Worm (Caenorhabditis elegans) whole organism, L1 larva: ENCODE results near the gene nlp-50.

Experiments used
- alr-1 ChIP-seq: fragments of 200-800 bp; sonication (Bioruptor generic); optimal IDR thresholded peaks from 2 replicates; lab custom pipeline; 2018; ENCODE audit warnings: borderline replicate concordance, mild to moderate bottlenecking, missing genetic modification characterization, missing compliant biosample characterization
- blmp-1 ChIP-seq: fragments of 150-350 bp; optimal IDR thresholded peaks from 2 replicates; lab custom pipeline; 2014; ENCODE audit warnings: missing biosample characterization, missing genetic modification characterization
- ceh-82 ChIP-seq, 3 experiments: fragments of 150-350 bp in 1 of 3; sonication (generic microtip) in 2 of 3; optimal IDR thresholded peaks; 2 replicates each; lab custom pipeline; 2014 to 2017; ENCODE audit warnings: missing biosample characterization in 3 of 3, missing genetic modification characterization in 3 of 3
- ces-1 ChIP-seq: fragments of 150-350 bp; optimal IDR thresholded peaks from 2 replicates; lab custom pipeline; 2014; ENCODE audit warnings: missing biosample characterization, missing genetic modification reagents, missing genetic modification characterization
- dpl-1 ChIP-seq, 3 experiments: fragments of 150-350 bp in 2 of 3; sonication (generic microtip) in 1 of 3; optimal IDR thresholded peaks; 2 replicates each; lab custom pipeline; 2014 to 2017; ENCODE audit warnings: missing biosample characterization in 3 of 3, missing genetic modification characterization in 3 of 3, missing genetic modification reagents in 3 of 3
- dsc-1 ChIP-seq: sonication (generic microtip); optimal IDR thresholded peaks from 2 replicates; lab custom pipeline; 2016; ENCODE audit warnings: mild to moderate bottlenecking, missing genetic modification characterization, missing compliant biosample characterization
- efl-1 ChIP-seq, 4 experiments: fragments of 150-350 bp; optimal IDR thresholded peaks in 3 of 4; peaks in 1 of 4; 1 replicate in 1 of 4; 2 replicates in 3 of 4; lab custom pipeline; 2014; ENCODE audit warnings: missing biosample characterization in 2 of 4, missing genetic modification characterization in 2 of 4, missing genetic modification reagents in 2 of 4
- efl-3 ChIP-seq: fragments of 200-800 bp; sonication (Bioruptor generic); optimal IDR thresholded peaks from 2 replicates; lab custom pipeline; 2018; ENCODE audit warnings: mild to moderate bottlenecking, missing genetic modification characterization, missing compliant biosample characterization
- egl-13 ChIP-seq: sonication (generic microtip); optimal IDR thresholded peaks from 2 replicates; lab custom pipeline; 2016; ENCODE audit warnings: missing genotype, missing genetic modification reagents, missing genetic modification characterization, missing compliant biosample characterization
- egl-27 ChIP-seq, 2 experiments: fragments of 150-350 bp in 1 of 2; sonication (generic microtip); optimal IDR thresholded peaks; 3 replicates each; lab custom pipeline; 2017 to 2018; ENCODE audit warnings: missing biosample characterization in 2 of 2, missing genetic modification characterization in 2 of 2, missing genetic modification reagents in 2 of 2
- elt-2 ChIP-seq: sonication (generic microtip); optimal IDR thresholded peaks from 2 replicates; lab custom pipeline; 2016; ENCODE audit warnings: missing genetic modification characterization, mild to moderate bottlenecking, inconsistent platforms, missing compliant biosample characterization, missing genetic modification reagents
- elt-3 ChIP-seq, 6 experiments: fragments of 150-350 bp in 1 of 6; sonication (generic microtip); optimal IDR thresholded peaks; 2 replicates each; lab custom pipeline; 2017 to 2018; ENCODE audit warnings: missing biosample characterization in 6 of 6, missing genetic modification characterization in 6 of 6, inconsistent platforms in 1 of 6
- fkh-8 ChIP-seq: sonication (generic microtip); optimal IDR thresholded peaks from 2 replicates; lab custom pipeline; 2016; ENCODE audit warnings: mild to moderate bottlenecking, missing genetic modification characterization, missing compliant biosample characterization
- hlh-17 ChIP-seq: fragments of 200-800 bp; sonication (Bioruptor generic); optimal IDR thresholded peaks from 2 replicates; lab custom pipeline; 2018; ENCODE audit warnings: missing genetic modification characterization, mild to moderate bottlenecking, missing compliant biosample characterization, moderate library complexity, borderline replicate concordance
- hlh-4 ChIP-seq: sonication (generic microtip); optimal IDR thresholded peaks from 2 replicates; lab custom pipeline; 2016; ENCODE audit warnings: mild to moderate bottlenecking, missing genetic modification characterization, missing compliant biosample characterization
- irx-1 ChIP-seq: sonication (generic microtip); optimal IDR thresholded peaks from 2 replicates; lab custom pipeline; 2016; ENCODE audit warnings: missing genetic modification characterization, missing compliant biosample characterization
- jun-1 ChIP-seq: fragments of 150-350 bp; optimal IDR thresholded peaks from 2 replicates; lab custom pipeline; 2014; ENCODE audit warnings: missing biosample characterization, missing genetic modification reagents, missing genetic modification characterization
- lin-13 ChIP-seq: fragments of 150-350 bp; optimal IDR thresholded peaks from 2 replicates; lab custom pipeline; 2014; ENCODE audit warnings: missing biosample characterization, missing genetic modification reagents, missing genetic modification characterization
- lin-14 ChIP-seq: fragments of 200-800 bp; sonication (Bioruptor generic); optimal IDR thresholded peaks from 2 replicates; lab custom pipeline; 2018; ENCODE audit warnings: mild to moderate bottlenecking, missing genetic modification characterization, moderate library complexity, missing compliant biosample characterization
- lin-35 ChIP-seq, 2 experiments: fragments of 150-350 bp; optimal IDR thresholded peaks; 2 replicates each; lab custom pipeline; 2014; ENCODE audit warnings: missing biosample characterization in 2 of 2, missing genetic modification characterization in 2 of 2, missing genetic modification reagents in 2 of 2
- lir-3 ChIP-seq: sonication (generic microtip); optimal IDR thresholded peaks from 2 replicates; lab custom pipeline; 2016; ENCODE audit warnings: mild to moderate bottlenecking, missing genetic modification characterization, moderate library complexity, missing compliant biosample characterization; ENCODE audit not compliant: poor library complexity
- lsy-2 ChIP-seq, 2 experiments: fragments of 150-350 bp; optimal IDR thresholded peaks; 2 replicates each; lab custom pipeline; 2014; ENCODE audit warnings: missing biosample characterization in 2 of 2, missing genetic modification characterization in 2 of 2
- mep-1 ChIP-seq: fragments of 150-350 bp; optimal IDR thresholded peaks from 2 replicates; lab custom pipeline; 2014; ENCODE audit warnings: missing biosample characterization, missing genetic modification characterization
- nhr-11 ChIP-seq: fragments of 150-350 bp; optimal IDR thresholded peaks from 2 replicates; lab custom pipeline; 2014; ENCODE audit warnings: missing biosample characterization, missing genetic modification characterization
- nhr-12 ChIP-seq: sonication (generic microtip); optimal IDR thresholded peaks from 2 replicates; lab custom pipeline; 2017; ENCODE audit warnings: missing biosample characterization, missing genetic modification characterization
- nhr-19 ChIP-seq: fragments of 200-800 bp; sonication (Bioruptor generic); conservative IDR thresholded peaks from 2 replicates; pipeline ENCODE4 v1.3.6; 2022; ENCODE audit warnings: missing genetic modification characterization, missing compliant biosample characterization
- nhr-20 ChIP-seq: sonication (generic microtip); optimal IDR thresholded peaks from 2 replicates; lab custom pipeline; 2016; ENCODE audit warnings: mild to moderate bottlenecking, missing genetic modification characterization, missing compliant biosample characterization
- nhr-237 ChIP-seq: fragments of 150-350 bp; optimal IDR thresholded peaks from 2 replicates; lab custom pipeline; 2014; ENCODE audit warnings: missing biosample characterization, missing genetic modification characterization
- nhr-28 ChIP-seq: fragments of 150-350 bp; optimal IDR thresholded peaks from 2 replicates; lab custom pipeline; 2014; ENCODE audit warnings: missing biosample characterization, missing genetic modification characterization
- nhr-47 ChIP-seq: sonication (generic microtip); optimal IDR thresholded peaks from 2 replicates; lab custom pipeline; 2016; ENCODE audit warnings: mild to moderate bottlenecking, missing genetic modification characterization, moderate library complexity, missing compliant biosample characterization
- nhr-71 ChIP-seq: sonication (generic microtip); optimal IDR thresholded peaks from 2 replicates; lab custom pipeline; 2016; ENCODE audit warnings: mild to moderate bottlenecking, missing genetic modification characterization, moderate library complexity, missing compliant biosample characterization
- nhr-90 ChIP-seq: sonication (generic microtip); optimal IDR thresholded peaks from 2 replicates; lab custom pipeline; 2016; ENCODE audit warnings: mild to moderate bottlenecking, missing genetic modification characterization, missing compliant biosample characterization; ENCODE audit not compliant: poor library complexity
- rnt-1 ChIP-seq: sonication (generic microtip); optimal IDR thresholded peaks from 2 replicates; lab custom pipeline; 2016; ENCODE audit warnings: mild to moderate bottlenecking, missing genetic modification characterization, moderate library complexity, missing compliant biosample characterization
- skn-1 ChIP-seq: fragments of 150-350 bp; optimal IDR thresholded peaks from 2 replicates; lab custom pipeline; 2014; ENCODE audit warnings: missing biosample characterization, missing genetic modification characterization
- snu-23 ChIP-seq: sonication (generic microtip); optimal IDR thresholded peaks from 2 replicates; lab custom pipeline; 2016; ENCODE audit warnings: missing genetic modification characterization, missing compliant biosample characterization
- sptf-1 ChIP-seq: fragments of 150-350 bp; optimal IDR thresholded peaks from 2 replicates; lab custom pipeline; 2014; ENCODE audit warnings: missing biosample characterization, missing genetic modification characterization
- swsn-7 ChIP-seq: sonication (generic microtip); optimal IDR thresholded peaks from 2 replicates; lab custom pipeline; 2016; ENCODE audit warnings: missing genetic modification characterization, missing compliant biosample characterization
- tbx-2 ChIP-seq: sonication (generic microtip); optimal IDR thresholded peaks from 2 replicates; lab custom pipeline; 2016; ENCODE audit warnings: missing genetic modification characterization, missing compliant biosample characterization
- tlp-1 ChIP-seq: fragments of 150-350 bp; optimal IDR thresholded peaks from 2 replicates; lab custom pipeline; 2014; ENCODE audit warnings: missing biosample characterization, missing genetic modification characterization
- unc-98 ChIP-seq: fragments of 200-800 bp; sonication (Bioruptor generic); IDR thresholded peaks from 2 replicates; pipeline ENCODE4 v1.3.6; 2022; ENCODE audit warnings: missing genetic modification characterization, missing compliant biosample characterization
- xbp-1 ChIP-seq: sonication (generic microtip); optimal IDR thresholded peaks from 2 replicates; lab custom pipeline; 2016; ENCODE audit warnings: missing genetic modification characterization, missing compliant biosample characterization
- ztf-4 ChIP-seq: fragments of 150-350 bp; optimal IDR thresholded peaks from 2 replicates; lab custom pipeline; 2014; ENCODE audit warnings: missing biosample characterization, missing genetic modification characterization

The nlp-50 gene

ce11 chrII:6764734-6765133 is at the start of gene nlp-50:
TSS of gene nlp-50 (plus strand) at chrII:6765034.
- TF ChIP-seq elt-2 (tag; lab: Kevin White, UChicago) (no peak), lin-14 (GFP tag; lab: Kevin White, UChicago) (peak; percentile 2), tbx-2 (tag; lab: Kevin White, UChicago) (no peak)

DNA sequence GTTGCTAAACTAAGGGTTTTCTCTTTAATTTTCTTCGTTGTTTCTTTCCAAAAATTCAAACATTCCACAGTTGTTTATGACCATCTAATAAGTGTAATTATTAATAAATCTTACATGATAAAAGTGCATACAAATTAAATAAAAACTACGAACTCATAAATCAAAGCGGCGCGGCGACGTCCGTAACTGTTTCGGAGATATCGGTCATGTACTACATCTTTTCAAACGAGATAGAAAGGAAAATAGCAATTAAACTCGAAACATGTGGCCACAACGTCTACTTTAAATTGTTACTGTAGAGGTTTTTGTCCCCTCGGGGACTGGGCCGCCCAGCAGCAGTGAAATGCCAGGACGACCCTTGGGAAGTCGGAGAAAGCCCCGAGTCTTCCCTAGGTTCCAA is 49.0 kb upstream of the nlp-50 start:
- TF ChIP-seq unc-98 (GFP tag; lab: Robert Waterston, UW) = no peak
- TF ChIP-seq blmp-1 (tag; lab: Kevin White, UChicago) = peak; percentile 86

DNA sequence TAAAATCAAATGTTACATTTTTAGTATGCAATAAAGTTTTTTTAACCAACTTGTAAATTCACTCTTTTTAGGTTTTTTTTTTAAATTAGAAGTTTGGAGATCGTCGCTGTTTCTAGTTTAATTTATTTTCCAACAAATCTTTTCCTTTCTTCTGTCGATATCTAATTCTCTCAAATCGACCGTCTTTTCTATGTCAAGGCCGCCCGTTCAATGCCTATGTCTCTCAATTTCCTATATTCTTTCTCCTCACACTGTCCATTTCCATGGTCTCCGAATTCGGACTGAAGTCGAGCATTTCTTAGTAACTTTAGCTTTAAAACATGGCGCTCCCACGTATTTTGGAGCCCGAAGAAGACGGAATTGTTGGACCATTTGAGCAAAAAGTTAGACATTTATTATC is 48.2 kb upstream of the nlp-50 start, which contains the start of the genes T14B4.5 and T14B4.20:
T14B4.5 (plus strand) TSS at position 226 of the 400 bp plus-strand sequence.
T14B4.20 (plus strand) TSS at position 264 of the 400 bp plus-strand sequence.
- TF ChIP-seq blmp-1 (tag; lab: Kevin White, UChicago) (peak; percentile 80), nhr-19 (GFP tag; lab: Robert Waterston, UW) (no peak)

ce11 chrII:6718221-6718620 is 46.6 kb upstream of the nlp-50 start, which contains the start of gene tsp-10:
TSS of gene tsp-10 (plus strand) at chrII:6718586.
- TF ChIP-seq efl-3 (GFP tag; lab: Kevin White, UChicago) (no peak), egl-13 (no peak), nhr-12 (tag; lab: Kevin White, UChicago) (no peak), jun-1 (tag; lab: Kevin White, UChicago) (no peak), xbp-1 (no peak), nhr-237 (no peak), fkh-8 (no peak), lin-13 (GFP tag; lab: Kevin White, UChicago) (no peak), sptf-1 (tag; lab: Kevin White, UChicago) (no peak), dpl-1 (GFP tag; optimal IDR thresholded peaks at IDR 0.05; lab: Kevin White, UChicago) (no peak), nhr-28 (tag; lab: Kevin White, UChicago) (no peak), egl-27 (tag; optimal IDR thresholded peaks at IDR 0.05; lab: Kevin White, UChicago) (no peak), ces-1 (GFP tag; lab: Kevin White, UChicago) (no peak), efl-1 (optimal IDR thresholded peaks at IDR 0.05; lab: Kevin White, UChicago) (no peak), efl-1 (GFP tag; optimal IDR thresholded peaks at IDR 0.05 in 1 of 2; lab: Kevin White, UChicago) (no peak), ztf-4 (tag; lab: Kevin White, UChicago) (no peak), lir-3 (no peak), elt-3 (tag; optimal IDR thresholded peaks at IDR 0.05; lab: Kevin White, UChicago) (no peak)

DNA sequence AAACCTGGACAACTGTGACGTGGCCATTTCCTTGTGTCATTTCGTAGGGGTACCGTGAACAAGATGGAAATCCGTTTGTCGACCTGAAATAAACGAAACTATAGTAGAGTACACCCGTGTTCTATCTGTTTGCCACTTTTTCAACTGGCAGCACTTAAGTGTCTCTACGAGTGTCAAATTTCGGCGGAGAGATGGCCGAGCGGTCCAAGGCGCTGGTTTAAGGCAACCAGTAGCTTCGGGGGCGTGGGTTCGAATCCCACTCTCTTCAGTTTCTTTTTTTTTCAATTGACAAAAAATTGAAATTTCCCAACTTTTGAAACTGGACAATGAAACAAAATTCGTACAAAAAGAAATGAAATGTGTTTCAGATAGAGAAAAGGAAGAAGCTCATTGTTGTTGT is 43.3 kb upstream of the nlp-50 start:
- peak; percentile 85 for TF ChIP-seq nhr-20 (tag; lab: Kevin White, UChicago)
- peak; percentile 25 for TF ChIP-seq lir-3
- TF ChIP-seq egl-27 (tag; optimal IDR thresholded peaks at IDR 0.05; lab: Kevin White, UChicago) = no peak
- TF ChIP-seq nhr-47 (tag; lab: Kevin White, UChicago) = peak; percentile 52
- TF ChIP-seq tlp-1 (tag; lab: Kevin White, UChicago) = no peak
- TF ChIP-seq skn-1 (tag; lab: Kevin White, UChicago) = peak; percentile 7
- TF ChIP-seq nhr-11 (tag; lab: Kevin White, UChicago) = no peak
- TF ChIP-seq efl-1 (optimal IDR thresholded peaks at IDR 0.05; lab: Kevin White, UChicago) = peak in 1 of 2 experiments; percentile 31
- peak; percentile 17 to 89 for TF ChIP-seq efl-1 (GFP tag; optimal IDR thresholded peaks at IDR 0.05 in 1 of 2; lab: Kevin White, UChicago)
- peak; percentile 48 for TF ChIP-seq rnt-1 (tag; lab: Kevin White, UChicago)
- peak; percentile 62 for TF ChIP-seq snu-23 (GFP tag; lab: Kevin White, UChicago)
- TF ChIP-seq egl-13 = no peak
- TF ChIP-seq ceh-82 (tag; optimal IDR thresholded peaks at IDR 0.05; lab: Kevin White, UChicago) = peak in 1 of 3 experiments; percentile 12
- TF ChIP-seq hlh-4 = no peak
- no peak for TF ChIP-seq hlh-17 (GFP tag; lab: Kevin White, UChicago)
- TF ChIP-seq alr-1 (tag; lab: Kevin White, UChicago) = no peak
- TF ChIP-seq mep-1 = peak; percentile 1
- peak; percentile 55 for TF ChIP-seq dsc-1 (tag; lab: Kevin White, UChicago)
- peak; percentile 26 for TF ChIP-seq xbp-1
- peak; percentile 32 for TF ChIP-seq irx-1
- TF ChIP-seq nhr-71 (tag; lab: Kevin White, UChicago) = peak; percentile 56
- peak in 2 of 3 experiments; percentile 1 to 14 for TF ChIP-seq dpl-1 (GFP tag; optimal IDR thresholded peaks at IDR 0.05; lab: Kevin White, UChicago)
- TF ChIP-seq swsn-7 (tag; lab: Kevin White, UChicago) = peak; percentile 32
- peak; percentile 3 for TF ChIP-seq nhr-90
- peak; percentile 46 for TF ChIP-seq lin-14 (GFP tag; lab: Kevin White, UChicago)
- peak; percentile 13 to 53 for TF ChIP-seq lin-35 (GFP tag; optimal IDR thresholded peaks at IDR 0.05; lab: Kevin White, UChicago)
- peak; percentile 64 for TF ChIP-seq nhr-19 (GFP tag; lab: Robert Waterston, UW)
- peak; percentile 18 to 50 for TF ChIP-seq lsy-2 (tag; optimal IDR thresholded peaks at IDR 0.05; lab: Kevin White, UChicago)
- TF ChIP-seq elt-3 (tag; optimal IDR thresholded peaks at IDR 0.05; lab: Kevin White, UChicago) = peak in 2 of 6 experiments; percentile 9 to 17
